Worm (Caenorhabditis elegans): ENCODE measurements around the gene nhr-93.

DNA sequence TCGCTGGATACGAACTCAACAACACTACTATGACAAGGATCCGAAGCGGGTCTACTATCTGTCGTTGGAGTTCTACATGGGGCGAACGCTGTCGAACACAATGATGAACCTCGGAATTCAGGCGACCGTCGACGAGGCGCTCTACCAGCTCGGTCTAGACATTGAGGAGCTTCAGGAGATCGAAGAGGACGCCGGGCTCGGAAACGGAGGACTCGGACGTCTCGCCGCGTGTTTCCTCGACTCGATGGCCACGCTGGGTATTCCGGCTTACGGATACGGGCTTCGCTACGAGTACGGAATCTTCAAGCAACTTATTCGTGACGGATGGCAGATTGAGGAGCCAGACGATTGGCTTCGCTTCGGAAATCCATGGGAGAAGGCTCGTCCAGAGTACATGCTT, 43.4 kb upstream of the nhr-93 start:
- TF ChIP-seq pqm-1 (tag; optimal IDR thresholded peaks at IDR 0.05), result no peak
- TF ChIP-seq ceh-22 (tag; optimal IDR thresholded peaks at IDR 0.05), result no peak
